Fruit fly (Drosophila melanogaster): Measurements from ENCODE around the gene Wdr81.

DNA sequence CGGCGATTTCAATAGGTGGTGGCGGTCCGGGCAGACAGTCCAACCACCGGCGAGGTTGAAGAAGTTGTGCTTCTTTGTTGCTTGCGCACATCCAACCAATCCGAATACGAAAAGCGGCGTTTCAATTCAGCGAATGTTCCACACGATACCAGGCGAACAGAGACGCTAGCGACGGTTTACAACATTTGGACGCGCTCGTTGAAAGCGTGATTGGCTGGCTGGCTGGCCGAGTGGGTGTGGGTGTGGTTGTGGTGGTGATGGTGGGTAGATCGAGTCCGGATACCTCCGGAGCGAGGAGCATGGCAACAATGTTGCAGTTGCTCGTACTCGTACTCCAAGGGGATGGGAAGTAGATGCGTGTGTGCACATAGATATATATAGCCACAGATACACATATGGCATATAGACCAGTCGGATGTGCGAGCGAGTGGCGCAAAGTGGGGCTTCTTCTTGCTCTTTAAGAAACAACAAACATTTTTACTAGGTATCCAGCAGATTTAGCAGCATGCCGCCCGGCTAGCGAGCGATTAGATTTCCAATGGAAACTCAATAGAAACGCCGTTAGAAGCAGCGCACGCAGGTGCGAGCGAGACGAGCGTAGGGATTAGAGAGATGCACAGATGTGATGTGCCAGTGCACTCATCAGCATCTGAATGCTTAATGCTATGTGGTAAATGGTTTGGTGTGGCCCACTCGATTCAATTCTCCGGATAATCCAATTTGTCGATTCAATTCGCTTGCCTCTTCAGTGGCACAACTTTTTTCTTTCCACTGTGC is 10.5 kb downstream of the Wdr81 start:
- no peak for TF ChIP-seq CG31388 (GFP tag; optimal IDR thresholded peaks at IDR 0.05)
- no peak for TF ChIP-seq crp (GFP tag; optimal IDR thresholded peaks at IDR 0.05)
- no peak for TF ChIP-seq psq (GFP tag; optimal IDR thresholded peaks at IDR 0.05)
- peak; percentile 91 for TF ChIP-seq D (optimal IDR thresholded peaks at IDR 0.05)
- TF ChIP-seq D (GFP tag; optimal IDR thresholded peaks at IDR 0.05): peak; percentile 8
- TF ChIP-seq B-H2 (GFP tag; optimal IDR thresholded peaks at IDR 0.05): peak; percentile 60
- no peak for TF ChIP-seq Lpt (GFP tag; optimal IDR thresholded peaks at IDR 0.05)
- no peak for TF ChIP-seq Optix (GFP tag; IDR thresholded peaks at IDR 0.05)
